Fruit fly (Drosophila melanogaster) whole organism, embryonic: ENCODE measurements around the gene zye.

ENCODE experiments used
- Aef1 ChIP-seq: fragments of 200-800 bp; sonication (Bioruptor generic); IDR thresholded peaks from 3 replicates; pipeline ENCODE4 v1.3.6; 2022; ENCODE audit warnings: missing biosample characterization, missing genetic modification characterization
- Asciz ChIP-seq: fragments of 200-800 bp; sonication (Bioruptor generic); optimal IDR thresholded peaks from 2 replicates; lab custom pipeline; 2017; ENCODE audit warnings: missing biosample characterization, mild to moderate bottlenecking, missing genetic modification characterization, missing genetic modification reagents
- Awh ChIP-seq: fragments of 200-800 bp; sonication (Bioruptor generic); IDR thresholded peaks from 2 replicates; pipeline ENCODE4, ENCODE4 v1.3.6; 2022; ENCODE audit warnings: missing biosample characterization, missing genetic modification characterization
- BtbVII ChIP-seq: fragments of 200-800 bp; sonication (Bioruptor generic); optimal IDR thresholded peaks from 3 replicates; lab custom pipeline; 2017; ENCODE audit warnings: missing biosample characterization, mild to moderate bottlenecking, missing genetic modification characterization
- C15 ChIP-seq: fragments of 200-800 bp; sonication (Bioruptor generic); IDR thresholded peaks from 3 replicates; pipeline ENCODE4 v1.3.6; 2022; ENCODE audit warnings: missing biosample characterization, missing genetic modification characterization
- CG10654 ChIP-seq: fragments of 200-800 bp; sonication (Bioruptor generic); optimal IDR thresholded peaks from 2 replicates; lab custom pipeline; 2016; ENCODE audit warnings: missing biosample characterization, missing genetic modification characterization
- CG11085 ChIP-seq: fragments of 200-800 bp; sonication (Bioruptor generic); IDR thresholded peaks from 2 replicates; pipeline ENCODE4 v1.3.6; 2022; ENCODE audit warnings: missing biosample characterization, missing genetic modification characterization
- CG13287 ChIP-seq: fragments of 200-800 bp; sonication (Bioruptor generic); IDR thresholded peaks from 2 replicates; pipeline ENCODE4 v1.3.6; 2022; ENCODE audit warnings: missing biosample characterization, missing genetic modification characterization; ENCODE audit not compliant: partially characterized antibody
- CG16863 ChIP-seq: fragments of 200-800 bp; sonication (Bioruptor generic); optimal IDR thresholded peaks from 3 replicates; lab custom pipeline; 2016; ENCODE audit warnings: missing biosample characterization, missing genetic modification characterization
- CG17186 ChIP-seq: fragments of 200-800 bp; sonication (Bioruptor generic); optimal IDR thresholded peaks from 3 replicates; lab custom pipeline; 2017; ENCODE audit warnings: missing biosample characterization, missing genetic modification reagents, missing genetic modification characterization
- CG17328 ChIP-seq: fragments of 200-800 bp; sonication (Bioruptor generic); IDR thresholded peaks from 2 replicates; pipeline ENCODE4 v1.3.6; 2022; ENCODE audit warnings: missing biosample characterization, missing genetic modification characterization
- CG17568 ChIP-seq: fragments of 200-800 bp; sonication (Bioruptor generic); optimal IDR thresholded peaks from 2 replicates; lab custom pipeline; 2018; ENCODE audit warnings: missing biosample characterization, mild to moderate bottlenecking, missing genetic modification characterization, moderate library complexity
- CG18476 ChIP-seq: fragments of 200-800 bp; sonication (Bioruptor generic); optimal IDR thresholded peaks from 2 replicates; lab custom pipeline; 2016; ENCODE audit warnings: missing biosample characterization, mild to moderate bottlenecking, missing genetic modification characterization
- CG5245 ChIP-seq: fragments of 200-800 bp; sonication (Bioruptor generic); optimal IDR thresholded peaks from 3 replicates; lab custom pipeline; 2016; ENCODE audit warnings: missing biosample characterization, missing genetic modification characterization
- CG6813 ChIP-seq: fragments of 200-800 bp; sonication (Bioruptor generic); optimal IDR thresholded peaks from 2 replicates; lab custom pipeline; 2017; ENCODE audit warnings: missing biosample characterization, missing genetic modification characterization, mild to moderate bottlenecking, moderate library complexity, missing genetic modification reagents
- CG8359 ChIP-seq: fragments of 200-800 bp; sonication (Bioruptor generic); optimal IDR thresholded peaks from 2 replicates; lab custom pipeline; 2017; ENCODE audit warnings: missing biosample characterization, mild to moderate bottlenecking, missing genetic modification characterization, borderline replicate concordance
- CG8765 ChIP-seq: fragments of 200-800 bp; sonication (Bioruptor generic); IDR thresholded peaks from 2 replicates; pipeline ENCODE4 v1.3.6; 2022; ENCODE audit warnings: missing biosample characterization, missing genetic modification characterization
- CG9437 ChIP-seq: fragments of 200-800 bp; sonication (Bioruptor generic); optimal IDR thresholded peaks from 2 replicates; lab custom pipeline; 2018; ENCODE audit warnings: missing biosample characterization, mild to moderate bottlenecking, missing genetic modification characterization
- CG9817 ChIP-seq: fragments of 200-800 bp; sonication (Bioruptor generic); optimal IDR thresholded peaks from 2 replicates; lab custom pipeline; 2018; ENCODE audit warnings: missing biosample characterization, mild to moderate bottlenecking, missing genetic modification characterization, moderate library complexity
- Dip2 ChIP-seq: fragments of 200-800 bp; sonication (Bioruptor generic); IDR thresholded peaks from 2 replicates; pipeline ENCODE4 v1.3.6; 2022; ENCODE audit warnings: missing biosample characterization, missing genetic modification characterization
- E2f1 ChIP-seq: fragments of 200-800 bp; sonication (Bioruptor generic); IDR thresholded peaks from 2 replicates; pipeline ENCODE4 v1.3.6; 2022; ENCODE audit warnings: missing biosample characterization, missing genetic modification characterization
- Hmx ChIP-seq: fragments of 200-800 bp; sonication (Bioruptor generic); optimal IDR thresholded peaks from 2 replicates; lab custom pipeline; 2016; ENCODE audit warnings: missing biosample characterization, missing genetic modification characterization
- Hr3 ChIP-seq: fragments of 200-800 bp; sonication (Bioruptor generic); optimal IDR thresholded peaks from 3 replicates; lab custom pipeline; 2016; ENCODE audit warnings: missing biosample characterization, missing genetic modification characterization
- Hr78 ChIP-seq, 2 experiments: fragments of 200-800 bp in 1 of 2; fragments of >200 bp in 1 of 2; sonication (Bioruptor generic) in 1 of 2; optimal IDR thresholded peaks; 2 replicates each; lab custom pipeline; 2017 to 2019; ENCODE audit warnings: missing biosample characterization in 2 of 2, missing genetic modification characterization in 2 of 2, mild to moderate bottlenecking in 1 of 2, moderate library complexity in 1 of 2
- Mad ChIP-seq: fragments of 200-800 bp; sonication (Bioruptor generic); optimal IDR thresholded peaks from 2 replicates; lab custom pipeline; 2016; ENCODE audit warnings: missing biosample characterization, missing genetic modification characterization
- Neu2 ChIP-seq: fragments of 200-800 bp; sonication (Bioruptor generic); optimal IDR thresholded peaks from 3 replicates; lab custom pipeline; 2016; ENCODE audit warnings: missing biosample characterization, missing genetic modification characterization, borderline replicate concordance
- PHDP ChIP-seq: fragments of 200-800 bp; sonication (Bioruptor generic); optimal IDR thresholded peaks from 3 replicates; lab custom pipeline; 2018; ENCODE audit warnings: missing biosample characterization, mild to moderate bottlenecking, missing genetic modification characterization, moderate library complexity
- Sry-δ ChIP-seq: fragments of 200-800 bp; sonication (Bioruptor generic); optimal IDR thresholded peaks from 2 replicates; lab custom pipeline; 2016; ENCODE audit warnings: missing biosample characterization, missing genetic modification characterization
- TFAM ChIP-seq: fragments of 200-800 bp; sonication (Bioruptor generic); optimal IDR thresholded peaks from 2 replicates; lab custom pipeline; 2017; ENCODE audit warnings: missing biosample characterization, missing genetic modification characterization, inconsistent platforms
- ase ChIP-seq: fragments of 200-800 bp; sonication (Bioruptor generic); IDR thresholded peaks from 3 replicates; pipeline ENCODE4 v1.3.6; 2022; ENCODE audit warnings: missing biosample characterization, missing genetic modification characterization
- bbx ChIP-seq: fragments of 200-800 bp; sonication (Bioruptor generic); IDR thresholded peaks from 2 replicates; pipeline ENCODE4 v1.3.6; 2022; ENCODE audit warnings: missing biosample characterization, missing genetic modification characterization; ENCODE audit not compliant: partially characterized antibody
- chif ChIP-seq, 2 experiments: fragments of 200-800 bp; sonication (Bioruptor generic); optimal IDR thresholded peaks; 3 replicates each; lab custom pipeline; 2016; ENCODE audit warnings: missing biosample characterization in 2 of 2, missing genetic modification characterization in 2 of 2
- crp ChIP-seq, 2 experiments: fragments of 200-800 bp; sonication (Bioruptor generic); optimal IDR thresholded peaks; 2 replicates in 1 of 2; 3 replicates in 1 of 2; lab custom pipeline; 2017; ENCODE audit warnings: missing biosample characterization in 2 of 2, missing genetic modification characterization in 2 of 2, mild to moderate bottlenecking in 1 of 2, moderate library complexity in 1 of 2
- cwo ChIP-seq: fragments of 200-800 bp; sonication (Bioruptor generic); optimal IDR thresholded peaks from 3 replicates; lab custom pipeline; 2017; ENCODE audit warnings: missing biosample characterization, missing genetic modification characterization, mild to moderate bottlenecking, moderate library complexity, missing genetic modification reagents
- dmrt99B ChIP-seq: fragments of 200-800 bp; sonication (Bioruptor generic); optimal IDR thresholded peaks from 2 replicates; lab custom pipeline; 2018; ENCODE audit warnings: missing biosample characterization, mild to moderate bottlenecking, missing genetic modification characterization, moderate library complexity
- esg ChIP-seq: fragments of 200-800 bp; sonication (Bioruptor generic); conservative IDR thresholded peaks from 2 replicates; pipeline ENCODE4 v1.3.6; 2022; ENCODE audit warnings: missing biosample characterization, missing genetic modification characterization
- fd3F ChIP-seq: fragments of 200-800 bp; sonication (Bioruptor generic); optimal IDR thresholded peaks from 2 replicates; lab custom pipeline; 2018; ENCODE audit warnings: missing biosample characterization, mild to moderate bottlenecking, missing genetic modification characterization, moderate library complexity
- fu2 ChIP-seq: fragments of 200-800 bp; sonication (Bioruptor generic); optimal IDR thresholded peaks from 2 replicates; lab custom pipeline; 2016; ENCODE audit warnings: missing biosample characterization, missing genetic modification characterization
- gce ChIP-seq: fragments of 200-800 bp; sonication (Bioruptor generic); IDR thresholded peaks from 3 replicates; pipeline ENCODE4 v1.3.6; 2022; ENCODE audit warnings: missing biosample characterization, missing genetic modification characterization
- gfzf ChIP-seq: fragments of 200-800 bp; sonication (Bioruptor generic); optimal IDR thresholded peaks from 2 replicates; lab custom pipeline; 2016; ENCODE audit warnings: missing biosample characterization, mild to moderate bottlenecking, missing genetic modification characterization, moderate library complexity
- lbe ChIP-seq: fragments of 200-800 bp; sonication (Bioruptor generic); optimal IDR thresholded peaks from 2 replicates; lab custom pipeline; 2016; ENCODE audit warnings: missing biosample characterization, mild to moderate bottlenecking, missing genetic modification characterization
- odd ChIP-seq: fragments of 200-800 bp; sonication (Bioruptor generic); optimal IDR thresholded peaks from 2 replicates; lab custom pipeline; 2017; ENCODE audit warnings: missing biosample characterization, mild to moderate bottlenecking, missing genetic modification characterization
- p53 ChIP-seq: fragments of 200-800 bp; sonication (Bioruptor generic); optimal IDR thresholded peaks from 2 replicates; lab custom pipeline; 2016; ENCODE audit warnings: missing biosample characterization, missing genetic modification characterization
- pfk ChIP-seq: fragments of 200-800 bp; sonication (Bioruptor generic); optimal IDR thresholded peaks from 2 replicates; lab custom pipeline; 2018; ENCODE audit warnings: missing biosample characterization, mild to moderate bottlenecking, missing genetic modification characterization, moderate library complexity
- phol ChIP-seq: fragments of 200-800 bp; sonication (Bioruptor generic); optimal IDR thresholded peaks from 3 replicates; lab custom pipeline; 2018; ENCODE audit warnings: missing biosample characterization, mild to moderate bottlenecking, missing genetic modification characterization, moderate library complexity
- schlank ChIP-seq: fragments of 200-800 bp; sonication (Bioruptor generic); optimal IDR thresholded peaks from 2 replicates; lab custom pipeline; 2018; ENCODE audit warnings: missing biosample characterization, mild to moderate bottlenecking, missing genetic modification characterization
- sr ChIP-seq: fragments of 200-800 bp; sonication (Bioruptor generic); IDR thresholded peaks from 3 replicates; pipeline ENCODE4 v1.3.6; 2022; ENCODE audit warnings: missing biosample characterization, missing genetic modification characterization
- sug ChIP-seq: fragments of 200-800 bp; optimal IDR thresholded peaks from 2 replicates; lab custom pipeline; 2019; ENCODE audit warnings: missing biosample characterization, mild to moderate bottlenecking, missing genetic modification characterization, moderate library complexity
- tna ChIP-seq: fragments of 200-800 bp; sonication (Bioruptor generic); IDR thresholded peaks from 2 replicates; pipeline ENCODE4 v1.3.6; 2022; ENCODE audit warnings: missing biosample characterization, missing genetic modification characterization; ENCODE audit not compliant: partially characterized antibody
- vnd ChIP-seq: fragments of 200-800 bp; sonication (Bioruptor generic); IDR thresholded peaks from 3 replicates; pipeline ENCODE4 v1.3.6; 2022; ENCODE audit warnings: missing biosample characterization, missing genetic modification characterization; ENCODE audit not compliant: partially characterized antibody
- zf30C ChIP-seq: fragments of 200-800 bp; sonication (Bioruptor generic); optimal IDR thresholded peaks from 3 replicates; lab custom pipeline; 2018; ENCODE audit warnings: missing biosample characterization, mild to moderate bottlenecking, missing genetic modification characterization

Gene zye

DNA sequence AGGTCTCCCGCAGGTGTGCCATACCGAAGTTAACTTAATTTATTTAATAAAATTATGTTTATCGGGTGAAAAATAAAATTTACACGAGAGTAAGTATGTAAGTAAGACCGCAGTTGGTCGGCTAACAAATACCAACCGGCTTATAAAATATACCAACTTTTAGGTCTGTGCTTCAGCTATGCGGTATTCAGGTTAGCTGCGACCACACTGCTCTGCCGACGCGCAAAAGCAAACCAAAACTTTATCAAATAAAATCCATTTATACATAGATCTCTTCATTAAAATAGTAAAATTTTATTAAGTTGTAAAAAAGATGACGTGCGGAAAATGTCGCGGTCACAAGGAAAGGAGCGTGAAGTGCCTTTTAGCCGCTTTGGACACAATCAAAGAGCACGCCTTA, 22.7 kb downstream of the zye start, which contains the start of the genes mRpL15 and CtIP (continued):
- TF ChIP-seq CG6813 (no peak), p53 (GFP tag; lab: Kevin White, UChicago) (no peak), lbe (GFP tag; lab: Kevin White, UChicago) (no peak), bbx (GFP tag; lab: Robert Waterston, UW) (peak; percentile 55), CG8359 (no peak), cwo (no peak), CG10654 (GFP tag; lab: Kevin White, UChicago) (no peak), phol (tag; lab: Kevin White, UChicago) (no peak), gfzf (GFP tag; lab: Kevin White, UChicago) (peak; percentile 88), esg (no peak), pfk (GFP tag; lab: Kevin White, UChicago) (no peak), CG5245 (GFP tag; lab: Kevin White, UChicago) (no peak), Mad (GFP tag; lab: Kevin White, UChicago) (no peak), dmrt99B (no peak), ase (no peak), chif (GFP tag; optimal IDR thresholded peaks at IDR 0.05; lab: Kevin White, UChicago) (no peak), Sry-δ (GFP tag; lab: Kevin White, UChicago) (peak; percentile 39), vnd (GFP tag; lab: Robert Waterston, UW) (no peak), crp (GFP tag; optimal IDR thresholded peaks at IDR 0.05; lab: Kevin White, UChicago) (peak in 1 of 2 experiments; percentile 65), Dip2 (GFP tag; lab: Robert Waterston, UW) (no peak), CG16863 (GFP tag; lab: Kevin White, UChicago) (no peak), odd (no peak), Hr78 (GFP tag; optimal IDR thresholded peaks at IDR 0.05; lab: Kevin White, UChicago) (no peak), Hmx (GFP tag; lab: Kevin White, UChicago) (no peak), TFAM (GFP tag; lab: Kevin White, UChicago) (no peak), sug (tag; lab: Kevin White, UChicago) (peak; percentile 1), CG18476 (GFP tag; lab: Kevin White, UChicago) (no peak), BtbVII (no peak), C15 (no peak), CG17568 (GFP tag; lab: Kevin White, UChicago) (no peak), CG8765 (GFP tag; lab: Robert Waterston, UW) (no peak), CG17186 (peak; percentile 49), CG13287 (GFP tag; lab: Robert Waterston, UW) (peak; percentile 51; the same call in 1 of the 2 replicates), PHDP (tag; lab: Kevin White, UChicago) (no peak), schlank (tag; lab: Kevin White, UChicago) (no peak), fu2 (GFP tag; lab: Kevin White, UChicago) (no peak), E2f1 (GFP tag; lab: Robert Waterston, UW) (no peak), Awh (GFP tag; lab: Robert Waterston, UW) (no peak), Aef1 (GFP tag; lab: Robert Waterston, UW) (no peak), fd3F (GFP tag; lab: Kevin White, UChicago) (no peak), zf30C (GFP tag; lab: Kevin White, UChicago) (no peak), CG9817 (tag; lab: Kevin White, UChicago) (no peak), gce (GFP tag; lab: Robert Waterston, UW) (no peak), Asciz (GFP tag; lab: Kevin White, UChicago) (no peak), CG11085 (GFP tag; lab: Robert Waterston, UW) (no peak), CG17328 (GFP tag; lab: Robert Waterston, UW) (no peak), sr (GFP tag; lab: Robert Waterston, UW) (no peak), tna (GFP tag; lab: Robert Waterston, UW) (no peak), Hr3 (GFP tag; lab: Kevin White, UChicago) (no peak), CG9437 (GFP tag; lab: Kevin White, UChicago) (no peak), Neu2 (no peak)
